Worm (Caenorhabditis elegans) whole organism, L2 larva: ENCODE measurements around the gene C45B11.2.

ENCODE experiments used
- C34F6.9 ChIP-seq: fragments of 150-350 bp; optimal IDR thresholded peaks from 2 replicates; lab custom pipeline; 2014; ENCODE audit warnings: missing biosample characterization, missing genetic modification characterization
- F13H6.1 ChIP-seq: sonication (generic microtip); optimal IDR thresholded peaks from 2 replicates; lab custom pipeline; 2016; ENCODE audit warnings: missing genetic modification characterization, missing compliant biosample characterization
- R02D3.7 ChIP-seq: fragments of 150-350 bp; optimal IDR thresholded peaks from 2 replicates; lab custom pipeline; 2014; ENCODE audit warnings: missing biosample characterization, missing genetic modification characterization
- Y55F3AM.14 ChIP-seq: fragments of 200-800 bp; sonication (Bioruptor generic); optimal IDR thresholded peaks from 2 replicates; lab custom pipeline; 2018; ENCODE audit warnings: mild to moderate bottlenecking, missing genetic modification characterization, missing compliant biosample characterization
- ZK546.5 ChIP-seq: sonication (generic microtip); optimal IDR thresholded peaks from 2 replicates; lab custom pipeline; 2017; ENCODE audit warnings: missing biosample characterization, missing genetic modification characterization
- alr-1 ChIP-seq: fragments of 150-350 bp; optimal IDR thresholded peaks from 2 replicates; lab custom pipeline; 2014; ENCODE audit warnings: missing biosample characterization, missing genetic modification characterization
- aly-2 ChIP-seq: fragments of 150-350 bp; optimal IDR thresholded peaks from 2 replicates; lab custom pipeline; 2014; ENCODE audit warnings: missing biosample characterization, missing genetic modification characterization
- ama-1 ChIP-seq: fragments of 150-350 bp; optimal IDR thresholded peaks from 2 replicates; lab custom pipeline; 2018; ENCODE audit warnings: inconsistent platforms
- blmp-1 ChIP-seq: sonication (generic microtip); optimal IDR thresholded peaks from 2 replicates; lab custom pipeline; 2017; ENCODE audit warnings: missing genetic modification characterization, mild to moderate bottlenecking, missing compliant biosample characterization, antibody characterized with exemption, moderate library complexity; ENCODE audit not compliant: insufficient read depth
- ceh-16 ChIP-seq: fragments of 150-350 bp; optimal IDR thresholded peaks from 2 replicates; lab custom pipeline; 2014; ENCODE audit warnings: missing biosample characterization, missing genetic modification characterization
- crh-2 ChIP-seq: sonication (generic microtip); optimal IDR thresholded peaks from 2 replicates; lab custom pipeline; 2017; ENCODE audit warnings: missing biosample characterization, missing genetic modification characterization
- dmd-4 ChIP-seq: sonication (generic microtip); optimal IDR thresholded peaks from 2 replicates; lab custom pipeline; 2017; ENCODE audit warnings: missing biosample characterization, missing genetic modification characterization
- egl-27 ChIP-seq: sonication (generic microtip); optimal IDR thresholded peaks from 3 replicates; lab custom pipeline; 2017; ENCODE audit warnings: missing biosample characterization, missing genetic modification reagents, missing genetic modification characterization
- elt-1 ChIP-seq: fragments of 150-350 bp; optimal IDR thresholded peaks from 2 replicates; lab custom pipeline; 2014; ENCODE audit warnings: missing biosample characterization, missing genetic modification characterization
- fos-1 ChIP-seq: fragments of 150-350 bp; optimal IDR thresholded peaks from 2 replicates; lab custom pipeline; 2014; ENCODE audit warnings: missing biosample characterization, missing genetic modification characterization
- gmeb-1 ChIP-seq: fragments of 150-350 bp; optimal IDR thresholded peaks from 2 replicates; lab custom pipeline; 2014; ENCODE audit warnings: missing biosample characterization, missing genetic modification characterization
- lin-11 ChIP-seq: fragments of 150-350 bp; sonication (generic microtip); optimal IDR thresholded peaks from 2 replicates; lab custom pipeline; 2014; ENCODE audit warnings: missing biosample characterization, missing genetic modification characterization, inconsistent platforms, mixed read lengths
- lin-39 ChIP-seq: fragments of 150-350 bp; optimal IDR thresholded peaks from 2 replicates; lab custom pipeline; 2014; ENCODE audit warnings: missing biosample characterization, missing genetic modification reagents, missing genetic modification characterization
- lsy-2 ChIP-seq, 2 experiments: fragments of 150-350 bp in 1 of 2; sonication (generic microtip) in 1 of 2; optimal IDR thresholded peaks; 2 replicates each; lab custom pipeline; 2014 to 2017; ENCODE audit warnings: missing biosample characterization in 2 of 2, missing genetic modification characterization in 2 of 2
- mab-5 ChIP-seq: fragments of 150-350 bp; optimal IDR thresholded peaks from 2 replicates; lab custom pipeline; 2014; ENCODE audit warnings: missing biosample characterization, missing genetic modification characterization
- mbf-1 ChIP-seq: sonication (generic microtip); optimal IDR thresholded peaks from 2 replicates; lab custom pipeline; 2017; ENCODE audit warnings: missing biosample characterization, missing genetic modification characterization
- mdl-1 ChIP-seq, 2 experiments: fragments of 150-350 bp in 1 of 2; sonication (generic microtip) in 1 of 2; optimal IDR thresholded peaks; 2 replicates each; lab custom pipeline; 2017; ENCODE audit warnings: missing biosample characterization in 2 of 2, missing genetic modification characterization in 2 of 2
- nhr-10 ChIP-seq: sonication (generic microtip); optimal IDR thresholded peaks from 2 replicates; lab custom pipeline; 2017; ENCODE audit warnings: missing biosample characterization, missing genetic modification characterization
- nhr-12 ChIP-seq: fragments of 150-350 bp; optimal IDR thresholded peaks from 2 replicates; lab custom pipeline; 2014; ENCODE audit warnings: missing biosample characterization, missing genetic modification characterization
- nhr-129 ChIP-seq: fragments of 150-350 bp; optimal IDR thresholded peaks from 2 replicates; lab custom pipeline; 2014; ENCODE audit warnings: missing biosample characterization, missing genetic modification characterization
- nhr-21 ChIP-seq: fragments of 150-350 bp; optimal IDR thresholded peaks from 2 replicates; lab custom pipeline; 2014; ENCODE audit warnings: missing biosample characterization, missing genetic modification characterization
- nhr-23 ChIP-seq: fragments of 150-350 bp; optimal IDR thresholded peaks from 2 replicates; lab custom pipeline; 2014; ENCODE audit warnings: missing biosample characterization, missing genetic modification reagents, missing genetic modification characterization
- nhr-237 ChIP-seq: fragments of 150-350 bp; optimal IDR thresholded peaks from 2 replicates; lab custom pipeline; 2014; ENCODE audit warnings: missing biosample characterization, missing genetic modification characterization
- nhr-25 ChIP-seq: fragments of 150-350 bp; sonication (generic microtip); optimal IDR thresholded peaks from 3 replicates; lab custom pipeline; 2014; ENCODE audit warnings: missing biosample characterization, missing genetic modification characterization
- nhr-6 ChIP-seq: fragments of 150-350 bp; optimal IDR thresholded peaks from 2 replicates; lab custom pipeline; 2014; ENCODE audit warnings: missing biosample characterization, missing genetic modification characterization
- nhr-77 ChIP-seq: fragments of 150-350 bp; optimal IDR thresholded peaks from 2 replicates; lab custom pipeline; 2014; ENCODE audit warnings: missing biosample characterization, missing genetic modification characterization
- sem-4 ChIP-seq: fragments of 150-350 bp; optimal IDR thresholded peaks from 2 replicates; lab custom pipeline; 2014; ENCODE audit warnings: missing biosample characterization, missing genetic modification reagents, missing genetic modification characterization
- sma-9 ChIP-seq, 2 experiments: fragments of 150-350 bp in 1 of 2; sonication (generic microtip) in 1 of 2; optimal IDR thresholded peaks; 2 replicates each; lab custom pipeline; 2014 to 2016; ENCODE audit warnings: missing genetic modification characterization in 2 of 2, mild to moderate bottlenecking in 1 of 2, missing biosample characterization in 1 of 2, missing compliant biosample characterization in 1 of 2, missing genetic modification reagents in 1 of 2, moderate library complexity in 1 of 2
- snpc-4 ChIP-seq: fragments of 150-350 bp; optimal IDR thresholded peaks from 2 replicates; lab custom pipeline; 2014; ENCODE audit warnings: missing biosample characterization, missing genetic modification characterization
- unc-39 ChIP-seq: fragments of 150-350 bp; optimal IDR thresholded peaks from 2 replicates; lab custom pipeline; 2014; ENCODE audit warnings: missing biosample characterization, missing genetic modification characterization
- unc-55 ChIP-seq: fragments of 150-350 bp; sonication (generic microtip); optimal IDR thresholded peaks from 3 replicates; lab custom pipeline; 2014; ENCODE audit warnings: missing biosample characterization, missing genetic modification reagents, missing genetic modification characterization
- unc-62 ChIP-seq: fragments of 150-350 bp; optimal IDR thresholded peaks from 2 replicates; lab custom pipeline; 2014; ENCODE audit warnings: missing biosample characterization, missing genetic modification reagents, missing genetic modification characterization
- zag-1 ChIP-seq: fragments of 150-350 bp; optimal IDR thresholded peaks from 2 replicates; lab custom pipeline; 2014; ENCODE audit warnings: missing biosample characterization, missing genetic modification characterization
- ztf-1 ChIP-seq: fragments of 200-800 bp; sonication (Bioruptor generic); conservative IDR thresholded peaks from 2 replicates; pipeline ENCODE4 v1.3.6; 2022; ENCODE audit warnings: missing genetic modification characterization, missing compliant biosample characterization
- ztf-11 ChIP-seq: sonication (generic microtip); optimal IDR thresholded peaks from 2 replicates; lab custom pipeline; 2017; ENCODE audit warnings: missing biosample characterization, missing genetic modification characterization
- ztf-4 ChIP-seq: fragments of 150-350 bp; optimal IDR thresholded peaks from 2 replicates; lab custom pipeline; 2014; ENCODE audit warnings: missing biosample characterization, missing genetic modification characterization

The C45B11.2 gene

ce11 chrV:11070388-11070787 lies 27.9 kb downstream of the C45B11.2 start (continued):
- TF ChIP-seq nhr-25 (tag; lab: Kevin White, UChicago), result peak; percentile 75

ce11 chrV:11071453-11071852 lies 28.9 kb downstream of the C45B11.2 start:
- TF ChIP-seq nhr-77 (tag; lab: Kevin White, UChicago), result no peak
- no peak for TF ChIP-seq lsy-2 (tag; optimal IDR thresholded peaks at IDR 0.05; lab: Kevin White, UChicago)
- TF ChIP-seq ztf-4 (tag; lab: Kevin White, UChicago), result no peak
- no peak for TF ChIP-seq crh-2 (tag; lab: Kevin White, UChicago)
- TF ChIP-seq elt-1 (tag; lab: Kevin White, UChicago), result no peak
- no peak for TF ChIP-seq R02D3.7 (tag; lab: Kevin White, UChicago)
- TF ChIP-seq C34F6.9 (tag; lab: Kevin White, UChicago), result no peak
- no peak for TF ChIP-seq blmp-1 (tag; lab: Kevin White, UChicago)
- TF ChIP-seq nhr-237 (tag; lab: Kevin White, UChicago), result no peak
- no peak for TF ChIP-seq sem-4 (tag; lab: Kevin White, UChicago)
- no peak for TF ChIP-seq mab-5 (tag; lab: Kevin White, UChicago)
- no peak for TF ChIP-seq ceh-16 (tag; lab: Kevin White, UChicago)
- TF ChIP-seq zag-1, result no peak

ce11 chrV:11073354-11073753 lies 30.8 kb downstream of the C45B11.2 start:
- peak; percentile 20 for TF ChIP-seq nhr-129 (tag; lab: Kevin White, UChicago)
- peak; percentile 25 for TF ChIP-seq sma-9 (GFP tag; optimal IDR thresholded peaks at IDR 0.05; lab: Kevin White, UChicago)
- no peak for TF ChIP-seq sma-9 (tag; optimal IDR thresholded peaks at IDR 0.05; lab: Kevin White, UChicago)
- TF ChIP-seq nhr-12 (tag; lab: Kevin White, UChicago), result no peak

- no peak for TF ChIP-seq mab-5 (tag; lab: Kevin White, UChicago)
- TF ChIP-seq sma-9 (GFP tag; optimal IDR thresholded peaks at IDR 0.05; lab: Kevin White, UChicago), result peak; percentile 16
- TF ChIP-seq sma-9 (tag; optimal IDR thresholded peaks at IDR 0.05; lab: Kevin White, UChicago), result no peak
- peak; percentile 44 for TF ChIP-seq F13H6.1 (tag; lab: Kevin White, UChicago)
- TF ChIP-seq ZK546.5 (tag; lab: Kevin White, UChicago), result no peak
- TF ChIP-seq nhr-129 (tag; lab: Kevin White, UChicago), result peak; percentile 39
- TF ChIP-seq R02D3.7 (tag; lab: Kevin White, UChicago), result no peak
Observed at ce11 chrV:11074448-11074847, 31.9 kb downstream of the C45B11.2 start, which contains the start of gene act-3. Gene act-3 (minus strand): TSS chrV:11074498.

ce11 chrV:11075209-11076027 lies 32.9 kb downstream of the C45B11.2 start:
- TF ChIP-seq ztf-1 (GFP tag; lab: Robert Waterston, UW) (no peak), mbf-1 (tag; lab: Kevin White, UChicago) (no peak), nhr-12 (tag; lab: Kevin White, UChicago) (no peak), blmp-1 (tag; lab: Kevin White, UChicago) (no peak), R02D3.7 (tag; lab: Kevin White, UChicago) (no peak), lin-39 (no peak), nhr-6 (tag; lab: Kevin White, UChicago) (no peak), C34F6.9 (tag; lab: Kevin White, UChicago) (no peak), mdl-1 (tag; optimal IDR thresholded peaks at IDR 0.05; lab: Kevin White, UChicago) (peak; percentile 41 to 51), snpc-4 (tag; lab: Kevin White, UChicago) (no peak), aly-2 (tag; lab: Kevin White, UChicago) (no peak), egl-27 (no peak), fos-1 (peak; percentile 41), unc-39 (tag; lab: Kevin White, UChicago) (no peak), ceh-16 (tag; lab: Kevin White, UChicago) (no peak), nhr-21 (tag; lab: Kevin White, UChicago) (peak; percentile 4), dmd-4 (tag; lab: Kevin White, UChicago) (no peak), alr-1 (tag; lab: Kevin White, UChicago) (no peak), ztf-4 (tag; lab: Kevin White, UChicago) (no peak), sma-9 (GFP tag; optimal IDR thresholded peaks at IDR 0.05; lab: Kevin White, UChicago) (no peak), sma-9 (tag; optimal IDR thresholded peaks at IDR 0.05; lab: Kevin White, UChicago) (no peak), nhr-10 (tag; lab: Kevin White, UChicago) (no peak), nhr-129 (tag; lab: Kevin White, UChicago) (peak; percentile 31), gmeb-1 (tag; lab: Kevin White, UChicago) (no peak), Y55F3AM.14 (GFP tag; lab: Kevin White, UChicago) (no peak), ztf-11 (tag; lab: Kevin White, UChicago) (no peak), nhr-77 (tag; lab: Kevin White, UChicago) (no peak), ama-1 (lab: Kevin White, UChicago) (no peak), unc-55 (GFP tag; lab: Kevin White, UChicago) (peak; percentile 12), unc-62 (GFP tag; lab: Kevin White, UChicago) (no peak), nhr-23 (tag; lab: Kevin White, UChicago) (no peak), mab-5 (tag; lab: Kevin White, UChicago) (no peak), lin-11 (tag; lab: Kevin White, UChicago) (no peak)
